Worm (Caenorhabditis elegans) whole organism, L1 larva: Measurements from ENCODE around the gene F25A2.1.

ENCODE experiments used
- Y116A8C.19 ChIP-seq: sonication (generic microtip); optimal IDR thresholded peaks from 2 replicates; lab custom pipeline; 2016; ENCODE audit warnings: missing compliant biosample characterization, missing genetic modification characterization, borderline replicate concordance
- alr-1 ChIP-seq: fragments of 200-800 bp; sonication (Bioruptor generic); optimal IDR thresholded peaks from 2 replicates; lab custom pipeline; 2018; ENCODE audit warnings: borderline replicate concordance, mild to moderate bottlenecking, missing genetic modification characterization, missing compliant biosample characterization
- aly-2 ChIP-seq: fragments of 150-350 bp; optimal IDR thresholded peaks from 2 replicates; lab custom pipeline; 2014; ENCODE audit warnings: missing biosample characterization, missing genetic modification characterization
- ama-1 ChIP-seq: fragments of 150-350 bp; optimal IDR thresholded peaks from 2 replicates; lab custom pipeline; 2014
- ceh-63 ChIP-seq: fragments of 200-800 bp; sonication (Bioruptor generic); optimal IDR thresholded peaks from 2 replicates; lab custom pipeline; 2018; ENCODE audit warnings: mild to moderate bottlenecking, missing genetic modification characterization, missing compliant biosample characterization
- ceh-82 ChIP-seq, 3 experiments: fragments of 150-350 bp in 1 of 3; sonication (generic microtip) in 2 of 3; optimal IDR thresholded peaks; 2 replicates each; lab custom pipeline; 2014 to 2017; ENCODE audit warnings: missing biosample characterization in 3 of 3, missing genetic modification characterization in 3 of 3
- ceh-90 ChIP-seq: sonication (generic microtip); optimal IDR thresholded peaks from 2 replicates; lab custom pipeline; 2016; ENCODE audit warnings: missing genetic modification characterization, missing compliant biosample characterization
- ces-1 ChIP-seq: fragments of 150-350 bp; optimal IDR thresholded peaks from 2 replicates; lab custom pipeline; 2014; ENCODE audit warnings: missing biosample characterization, missing genetic modification reagents, missing genetic modification characterization
- dsc-1 ChIP-seq: sonication (generic microtip); optimal IDR thresholded peaks from 2 replicates; lab custom pipeline; 2016; ENCODE audit warnings: mild to moderate bottlenecking, missing genetic modification characterization, missing compliant biosample characterization
- efl-1 ChIP-seq, 4 experiments: fragments of 150-350 bp; optimal IDR thresholded peaks in 3 of 4; peaks in 1 of 4; 1 replicate in 1 of 4; 2 replicates in 3 of 4; lab custom pipeline; 2014; ENCODE audit warnings: missing biosample characterization in 2 of 4, missing genetic modification characterization in 2 of 4, missing genetic modification reagents in 2 of 4
- ets-5 ChIP-seq: fragments of 200-800 bp; sonication (Bioruptor generic); IDR thresholded peaks from 2 replicates; pipeline ENCODE4 v1.3.6; 2022; ENCODE audit warnings: missing genetic modification characterization, missing compliant biosample characterization
- fkh-10 ChIP-seq: sonication (generic microtip); optimal IDR thresholded peaks from 2 replicates; lab custom pipeline; 2017; ENCODE audit warnings: missing biosample characterization, missing genetic modification reagents, missing genetic modification characterization
- fkh-4 ChIP-seq: sonication (generic microtip); optimal IDR thresholded peaks from 2 replicates; lab custom pipeline; 2016; ENCODE audit warnings: missing compliant biosample characterization, missing genetic modification characterization, borderline replicate concordance
- fos-1 ChIP-seq: fragments of 150-350 bp; optimal IDR thresholded peaks from 2 replicates; lab custom pipeline; 2014; ENCODE audit warnings: missing biosample characterization, missing genetic modification characterization
- isw-1 ChIP-seq: fragments of 200-800 bp; sonication (Bioruptor generic); IDR thresholded peaks from 2 replicates; pipeline ENCODE4 v1.3.6; 2022; ENCODE audit warnings: missing genetic modification characterization, missing compliant biosample characterization
- lin-13 ChIP-seq: fragments of 150-350 bp; optimal IDR thresholded peaks from 2 replicates; lab custom pipeline; 2014; ENCODE audit warnings: missing biosample characterization, missing genetic modification reagents, missing genetic modification characterization
- lin-35 ChIP-seq, 2 experiments: fragments of 150-350 bp; optimal IDR thresholded peaks; 2 replicates each; lab custom pipeline; 2014; ENCODE audit warnings: missing biosample characterization in 2 of 2, missing genetic modification characterization in 2 of 2, missing genetic modification reagents in 2 of 2
- lin-39 ChIP-seq: fragments of 150-350 bp; optimal IDR thresholded peaks from 2 replicates; lab custom pipeline; 2014; ENCODE audit warnings: missing biosample characterization, missing genetic modification reagents, missing genetic modification characterization
- lir-3 ChIP-seq: sonication (generic microtip); optimal IDR thresholded peaks from 2 replicates; lab custom pipeline; 2016; ENCODE audit warnings: mild to moderate bottlenecking, missing genetic modification characterization, moderate library complexity, missing compliant biosample characterization; ENCODE audit not compliant: poor library complexity
- lsy-2 ChIP-seq, 2 experiments: fragments of 150-350 bp; optimal IDR thresholded peaks; 2 replicates each; lab custom pipeline; 2014; ENCODE audit warnings: missing biosample characterization in 2 of 2, missing genetic modification characterization in 2 of 2
- mab-9 ChIP-seq: fragments of 200-800 bp; sonication (Bioruptor generic); IDR thresholded peaks from 2 replicates; pipeline ENCODE4 v1.3.6; 2022; ENCODE audit warnings: missing genetic modification reagents, missing genetic modification characterization, missing compliant biosample characterization
- mef-2 ChIP-seq: fragments of 150-350 bp; optimal IDR thresholded peaks from 2 replicates; lab custom pipeline; 2014; ENCODE audit warnings: missing biosample characterization, missing genetic modification characterization
- mep-1 ChIP-seq: fragments of 150-350 bp; optimal IDR thresholded peaks from 2 replicates; lab custom pipeline; 2014; ENCODE audit warnings: missing biosample characterization, missing genetic modification characterization
- nhr-19 ChIP-seq: fragments of 200-800 bp; sonication (Bioruptor generic); conservative IDR thresholded peaks from 2 replicates; pipeline ENCODE4 v1.3.6; 2022; ENCODE audit warnings: missing genetic modification characterization, missing compliant biosample characterization
- nhr-237 ChIP-seq: fragments of 150-350 bp; optimal IDR thresholded peaks from 2 replicates; lab custom pipeline; 2014; ENCODE audit warnings: missing biosample characterization, missing genetic modification characterization
- nhr-28 ChIP-seq: fragments of 150-350 bp; optimal IDR thresholded peaks from 2 replicates; lab custom pipeline; 2014; ENCODE audit warnings: missing biosample characterization, missing genetic modification characterization
- nhr-47 ChIP-seq: sonication (generic microtip); optimal IDR thresholded peaks from 2 replicates; lab custom pipeline; 2016; ENCODE audit warnings: mild to moderate bottlenecking, missing genetic modification characterization, moderate library complexity, missing compliant biosample characterization
- nhr-76 ChIP-seq: sonication (generic microtip); optimal IDR thresholded peaks from 2 replicates; lab custom pipeline; 2017; ENCODE audit warnings: missing biosample characterization, missing genetic modification characterization
- nhr-77 ChIP-seq: fragments of 150-350 bp; optimal IDR thresholded peaks from 2 replicates; lab custom pipeline; 2014; ENCODE audit warnings: missing biosample characterization, missing genetic modification characterization
- nhr-85 ChIP-seq: sonication (generic microtip); peaks from one replicate; lab custom pipeline; 2016; ENCODE audit warnings: missing genetic modification characterization, inconsistent platforms, missing compliant biosample characterization
- nhr-90 ChIP-seq: sonication (generic microtip); optimal IDR thresholded peaks from 2 replicates; lab custom pipeline; 2016; ENCODE audit warnings: mild to moderate bottlenecking, missing genetic modification characterization, missing compliant biosample characterization; ENCODE audit not compliant: poor library complexity
- pag-3 ChIP-seq: sonication (generic microtip); optimal IDR thresholded peaks from 2 replicates; lab custom pipeline; 2017; ENCODE audit warnings: missing genetic modification characterization, mild to moderate bottlenecking, missing compliant biosample characterization, antibody characterized with exemption, borderline replicate concordance; ENCODE audit not compliant: insufficient read depth
- pax-3 ChIP-seq: fragments of 200-800 bp; sonication (Bioruptor generic); optimal IDR thresholded peaks from 2 replicates; lab custom pipeline; 2018; ENCODE audit warnings: mild to moderate bottlenecking, missing genetic modification characterization, moderate library complexity, missing compliant biosample characterization
- rnt-1 ChIP-seq: sonication (generic microtip); optimal IDR thresholded peaks from 2 replicates; lab custom pipeline; 2016; ENCODE audit warnings: mild to moderate bottlenecking, missing genetic modification characterization, moderate library complexity, missing compliant biosample characterization
- skn-1 ChIP-seq: fragments of 150-350 bp; optimal IDR thresholded peaks from 2 replicates; lab custom pipeline; 2014; ENCODE audit warnings: missing biosample characterization, missing genetic modification characterization
- snpc-4 ChIP-seq: fragments of 150-350 bp; optimal IDR thresholded peaks from 2 replicates; lab custom pipeline; 2014; ENCODE audit warnings: missing biosample characterization, missing genetic modification characterization
- sox-4 ChIP-seq: sonication (generic microtip); optimal IDR thresholded peaks from 2 replicates; lab custom pipeline; 2016; ENCODE audit warnings: missing genetic modification characterization, missing compliant biosample characterization
- sptf-1 ChIP-seq: fragments of 150-350 bp; optimal IDR thresholded peaks from 2 replicates; lab custom pipeline; 2014; ENCODE audit warnings: missing biosample characterization, missing genetic modification characterization
- swsn-7 ChIP-seq: sonication (generic microtip); optimal IDR thresholded peaks from 2 replicates; lab custom pipeline; 2016; ENCODE audit warnings: missing genetic modification characterization, missing compliant biosample characterization
- tlp-1 ChIP-seq: fragments of 150-350 bp; optimal IDR thresholded peaks from 2 replicates; lab custom pipeline; 2014; ENCODE audit warnings: missing biosample characterization, missing genetic modification characterization
- unc-130 ChIP-seq: fragments of 150-350 bp; optimal IDR thresholded peaks from 2 replicates; lab custom pipeline; 2017; ENCODE audit warnings: missing biosample characterization, missing genetic modification characterization, inconsistent platforms
- unc-62 ChIP-seq: fragments of 150-350 bp; optimal IDR thresholded peaks from 2 replicates; lab custom pipeline; 2014; ENCODE audit warnings: missing biosample characterization, missing genetic modification reagents, missing genetic modification characterization
- unc-86 ChIP-seq: sonication (generic microtip); optimal IDR thresholded peaks from 2 replicates; lab custom pipeline; 2016; ENCODE audit warnings: missing genetic modification characterization, missing compliant biosample characterization
- ztf-11 ChIP-seq, 2 experiments: sonication (generic microtip); optimal IDR thresholded peaks; 2 replicates each; lab custom pipeline; 2016 to 2017; ENCODE audit warnings: missing genetic modification characterization in 2 of 2, missing biosample characterization in 1 of 2, missing compliant biosample characterization in 1 of 2

F25A2.1 gene

ce11 chrV:1151324-1151742, 28.0 kb upstream of the F25A2.1 start (continued):
- peak; percentile 99 for TF ChIP-seq pax-3 (tag; lab: Kevin White, UChicago)
- TF ChIP-seq lsy-2 (tag; optimal IDR thresholded peaks at IDR 0.05; lab: Kevin White, UChicago), result peak; percentile 93
- peak; percentile 97 for TF ChIP-seq nhr-85
- TF ChIP-seq ces-1 (GFP tag; lab: Kevin White, UChicago), result peak; percentile 91
- peak; percentile 95 for TF ChIP-seq nhr-237 (tag; lab: Kevin White, UChicago)
- peak; percentile 98 for TF ChIP-seq lin-13 (GFP tag; lab: Kevin White, UChicago)
- peak in 1 of 2 experiments; percentile 99 for TF ChIP-seq ztf-11 (tag; optimal IDR thresholded peaks at IDR 0.05; lab: Kevin White, UChicago)
- TF ChIP-seq mep-1 (tag; lab: Kevin White, UChicago), result peak; percentile 97
- peak; percentile 96 for TF ChIP-seq mab-9 (GFP tag; lab: Robert Waterston, UW)
- TF ChIP-seq Y116A8C.19 (tag; lab: Kevin White, UChicago), result peak; percentile 74
- peak; percentile 95 for TF ChIP-seq rnt-1 (tag; lab: Kevin White, UChicago)
- TF ChIP-seq dsc-1 (tag; lab: Kevin White, UChicago), result peak; percentile 100
- no peak for TF ChIP-seq nhr-28
- peak; percentile 88 for TF ChIP-seq skn-1 (tag; lab: Kevin White, UChicago)
- peak; percentile 97; the same call in 1 of the 2 replicates for TF ChIP-seq ets-5 (GFP tag; lab: Robert Waterston, UW)
- TF ChIP-seq lir-3 (tag; lab: Kevin White, UChicago), result peak; percentile 88
- TF ChIP-seq tlp-1 (tag; lab: Kevin White, UChicago), result no peak
- peak; percentile 100 for TF ChIP-seq swsn-7 (tag; lab: Kevin White, UChicago)
- peak; percentile 80 for TF ChIP-seq aly-2 (tag; lab: Kevin White, UChicago)
- peak; percentile 97 for TF ChIP-seq isw-1 (GFP tag; lab: Robert Waterston, UW)
- peak; percentile 100 for TF ChIP-seq unc-86 (tag; lab: Kevin White, UChicago)
- TF ChIP-seq sox-4 (tag; lab: Kevin White, UChicago), result peak; percentile 100
- peak; percentile 90 for TF ChIP-seq mef-2 (tag; lab: Kevin White, UChicago)
- TF ChIP-seq lin-35 (GFP tag; optimal IDR thresholded peaks at IDR 0.05; lab: Kevin White, UChicago), result peak; percentile 80 to 84
- no peak for TF ChIP-seq ceh-90
- peak; percentile 99 for TF ChIP-seq nhr-90 (tag; lab: Kevin White, UChicago)
- no peak for TF ChIP-seq ceh-63
- TF ChIP-seq nhr-47 (tag; lab: Kevin White, UChicago), result peak; percentile 100
- peak; percentile 96 to 98 (median 98) for TF ChIP-seq ceh-82 (tag; optimal IDR thresholded peaks at IDR 0.05; lab: Kevin White, UChicago)
- no peak for TF ChIP-seq ama-1
- peak; percentile 88 for TF ChIP-seq snpc-4 (tag; lab: Kevin White, UChicago)
- TF ChIP-seq unc-62 (GFP tag; lab: Kevin White, UChicago), result peak; percentile 70
- TF ChIP-seq fos-1 (tag; lab: Kevin White, UChicago), result peak; percentile 93

DNA sequence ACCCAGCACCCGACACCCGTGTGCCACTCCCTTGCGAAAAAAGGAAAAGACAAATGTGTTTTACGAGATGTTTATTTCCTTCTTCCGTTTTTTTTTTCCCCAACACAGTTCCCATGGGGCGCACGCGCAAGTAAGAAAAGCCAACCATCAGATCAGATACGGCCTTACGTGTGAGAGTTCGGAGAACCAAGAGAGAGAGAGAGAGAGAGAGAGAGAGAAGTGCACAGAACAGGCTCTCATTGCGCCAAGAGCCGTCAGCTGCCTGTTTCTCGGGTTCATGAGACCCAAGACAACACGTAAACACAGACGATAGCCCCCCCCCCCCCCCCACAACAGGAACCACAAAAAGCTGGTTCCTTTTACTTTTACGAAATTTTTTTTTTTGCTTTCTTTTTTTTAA, 27.5 kb upstream of the F25A2.1 start:
- TF ChIP-seq rnt-1 (tag; lab: Kevin White, UChicago) (peak; percentile 77), nhr-19 (GFP tag; lab: Robert Waterston, UW) (peak; percentile 27), efl-1 (optimal IDR thresholded peaks at IDR 0.05; lab: Kevin White, UChicago) (no peak), efl-1 (GFP tag; optimal IDR thresholded peaks at IDR 0.05 in 1 of 2; lab: Kevin White, UChicago) (peak in 1 of 2 experiments; percentile 52), unc-130 (tag; lab: Kevin White, UChicago) (peak; percentile 9), unc-86 (tag; lab: Kevin White, UChicago) (no peak)

ce11 chrV:1152736-1153135, 26.6 kb upstream of the F25A2.1 start:
- TF ChIP-seq fkh-4 (tag; lab: Kevin White, UChicago), result no peak
- TF ChIP-seq nhr-77 (tag; lab: Kevin White, UChicago), result no peak
- TF ChIP-seq lin-39 (tag; lab: Kevin White, UChicago), result no peak
- TF ChIP-seq pag-3 (tag; lab: Kevin White, UChicago), result no peak
- TF ChIP-seq sptf-1, result no peak
- TF ChIP-seq lin-13 (GFP tag; lab: Kevin White, UChicago), result no peak
- no peak for TF ChIP-seq nhr-76 (tag; lab: Kevin White, UChicago)
- TF ChIP-seq ets-5 (GFP tag; lab: Robert Waterston, UW), result no peak
- TF ChIP-seq fkh-10 (GFP tag; lab: Kevin White, UChicago), result no peak
- TF ChIP-seq alr-1 (tag; lab: Kevin White, UChicago), result no peak
- no peak for TF ChIP-seq aly-2 (tag; lab: Kevin White, UChicago)
- TF ChIP-seq rnt-1 (tag; lab: Kevin White, UChicago), result no peak
